Worm (Caenorhabditis elegans): ENCODE results near the gene T24A6.16.

ce11 chrV:3585011-3585410 lies 22.3 kb upstream of the T24A6.16 start:
- TF ChIP-seq flt-1 (GFP tag; IDR thresholded peaks at IDR 0.05) (no peak), T22C8.4 (GFP tag; IDR thresholded peaks at IDR 0.05) (no peak)

Data from whole organism, midembryonic.